Fruit fly (Drosophila melanogaster): Measurements from ENCODE around the gene CG10132.

- no peak for TF ChIP-seq D1 (tag; optimal IDR thresholded peaks at IDR 0.05)
- peak; percentile 93 for TF ChIP-seq EcR (GFP tag; optimal IDR thresholded peaks at IDR 0.05)
- TF ChIP-seq Pif1A (GFP tag; optimal IDR thresholded peaks at IDR 0.05): peak; percentile 58
- TF ChIP-seq Snoo (tag; optimal IDR thresholded peaks at IDR 0.05): peak; percentile 4
- peak; percentile 42 for TF ChIP-seq CG8159 (tag; optimal IDR thresholded peaks at IDR 0.05)
- TF ChIP-seq CG12605 (GFP tag; IDR thresholded peaks at IDR 0.05): no peak
- TF ChIP-seq CG15710 (tag; optimal IDR thresholded peaks at IDR 0.05): no peak
- TF ChIP-seq CG9948 (tag; optimal IDR thresholded peaks at IDR 0.05): peak; percentile 42
- no peak for TF ChIP-seq CG10348 (GFP tag; IDR thresholded peaks at IDR 0.05)
- no peak for TF ChIP-seq CG13204 (GFP tag; optimal IDR thresholded peaks at IDR 0.05)
- 0 out of 2 replicates have a peak, but pooled peaks have one; percentile 16 for TF ChIP-seq CG32121 (GFP tag; IDR thresholded peaks at IDR 0.05)
- TF ChIP-seq Ets98B (GFP tag; IDR thresholded peaks at IDR 0.05): no peak
- peak; percentile 77 for TF ChIP-seq CG4496 (GFP tag; IDR thresholded peaks at IDR 0.05)
- peak; percentile 77 for TF ChIP-seq fd96Ca (GFP tag; IDR thresholded peaks at IDR 0.05)
Observed at dm6 chr2L:19574364-19574763, 55.7 kb downstream of the CG10132 start.
